Worm (Caenorhabditis elegans): ENCODE data around the gene F17C8.7.
A peak's percentile ranks its signal among the peaks of the same experiment; 100 is the strongest.

F17C8.7 gene

ce11 chrIII:4703932-4704454, 31.6 kb upstream of the F17C8.7 start, which contains the start of the genes clp-2 and mrpl-16:
clp-2 (minus strand) TSS chrIII:4704025.
mrpl-16 (plus strand) TSS chrIII:4704404.
- no peak for TF ChIP-seq madf-8 (GFP tag; conservative IDR thresholded peaks at IDR 0.05)
- TF ChIP-seq let-526 (GFP tag; IDR thresholded peaks at IDR 0.05), result no peak
- TF ChIP-seq dox-1 (GFP tag; IDR thresholded peaks at IDR 0.05), result no peak
- TF ChIP-seq ets-4 (GFP tag; optimal IDR thresholded peaks at IDR 0.05), result no peak
- no peak for TF ChIP-seq tbp1 (GFP tag; optimal IDR thresholded peaks at IDR 0.05)
- TF ChIP-seq ceh-100 (GFP tag; IDR thresholded peaks at IDR 0.05), result no peak
- no peak for TF ChIP-seq Y53F4B.3 (GFP tag; IDR thresholded peaks at IDR 0.05)
- TF ChIP-seq bed-2 (GFP tag; IDR thresholded peaks at IDR 0.05), result no peak
- peak; percentile 96 for TF ChIP-seq hmg-1.2 (GFP tag; IDR thresholded peaks at IDR 0.05)
- no peak for TF ChIP-seq pha-4 (tag; optimal IDR thresholded peaks at IDR 0.05)
- no peak for TF ChIP-seq tlf-1 (GFP tag; optimal IDR thresholded peaks at IDR 0.05)
- TF ChIP-seq lsl-1 (GFP tag; optimal IDR thresholded peaks at IDR 0.05), result peak; percentile 24
- no peak for TF ChIP-seq F52B5.7 (tag; optimal IDR thresholded peaks at IDR 0.05)
- TF ChIP-seq dpff-1 (tag; optimal IDR thresholded peaks at IDR 0.05), result no peak
- no peak for TF ChIP-seq ceh-91 (GFP tag; IDR thresholded peaks at IDR 0.05)
- TF ChIP-seq lag-1 (GFP tag; IDR thresholded peaks at IDR 0.05), result no peak
- TF ChIP-seq atf-7 (tag; optimal IDR thresholded peaks at IDR 0.05), result no peak
- peak; percentile 51; the same call in 1 of the 2 replicates for TF ChIP-seq mcd-1 (GFP tag; IDR thresholded peaks at IDR 0.05)
- no peak for TF ChIP-seq ceh-40 (GFP tag; IDR thresholded peaks at IDR 0.05)
- peak; percentile 14; the same call in 1 of the 2 replicates for TF ChIP-seq F33H1.4 (GFP tag; IDR thresholded peaks at IDR 0.05)
- no peak for TF ChIP-seq ama-1 (optimal IDR thresholded peaks at IDR 0.05)
- no peak for TF ChIP-seq ama-1 (GFP tag; optimal IDR thresholded peaks at IDR 0.05)
- TF ChIP-seq hlh-12 (tag; optimal IDR thresholded peaks at IDR 0.05), result no peak
- no peak for TF ChIP-seq B0035.1 (tag; optimal IDR thresholded peaks at IDR 0.05)
- TF ChIP-seq sptf-2 (GFP tag; optimal IDR thresholded peaks at IDR 0.05), result no peak
- no peak for TF ChIP-seq let-607 (tag; optimal IDR thresholded peaks at IDR 0.05)

ce11 chrIII:4705207-4705606, 30.3 kb upstream of the F17C8.7 start, which contains the start of gene pgap-2:
pgap-2 (plus strand) TSS chrIII:4705507.
- TF ChIP-seq ceh-91 (GFP tag; IDR thresholded peaks at IDR 0.05) (no peak), unc-130 (GFP tag; optimal IDR thresholded peaks at IDR 0.05) (no peak), ccch-3 (GFP tag; optimal IDR thresholded peaks at IDR 0.05) (no peak), zfh-2 (GFP tag; conservative IDR thresholded peaks at IDR 0.05) (no peak), lin-40 (tag; optimal IDR thresholded peaks at IDR 0.05) (no peak), D2030.7 (GFP tag; IDR thresholded peaks at IDR 0.05) (no peak), let-526 (GFP tag; IDR thresholded peaks at IDR 0.05) (no peak), mes-4 (tag; optimal IDR thresholded peaks at IDR 0.05) (no peak), lir-1 (GFP tag; conservative IDR thresholded peaks at IDR 0.05) (no peak), nhr-179 (tag; optimal IDR thresholded peaks at IDR 0.05) (no peak), attf-5 (GFP tag; optimal IDR thresholded peaks at IDR 0.05) (no peak), xnd-1 (tag; optimal IDR thresholded peaks at IDR 0.05) (no peak), lag-1 (GFP tag; IDR thresholded peaks at IDR 0.05) (no peak), nfya-1 (tag; optimal IDR thresholded peaks at IDR 0.05; ENCODE audit: borderline replicate concordance, insufficient read depth) (no peak), F10E7.11 (tag; optimal IDR thresholded peaks at IDR 0.05) (no peak), hmg-1.2 (GFP tag; IDR thresholded peaks at IDR 0.05) (no peak)

ce11 chrIII:4706678-4707077, 28.9 kb upstream of the F17C8.7 start, which contains the start of gene T04A8.13:
T04A8.13 (plus strand) TSS chrIII:4706978.
- TF ChIP-seq egl-44 (GFP tag; IDR thresholded peaks at IDR 0.05) (no peak), aptf-3 (GFP tag; IDR thresholded peaks at IDR 0.05) (no peak), rcor-1 (GFP tag; IDR thresholded peaks at IDR 0.05) (no peak), snpc-1.3 (tag; optimal IDR thresholded peaks at IDR 0.05; ENCODE audit: insufficient read depth) (no peak), hmg-1.2 (GFP tag; IDR thresholded peaks at IDR 0.05) (no peak), attf-6 (GFP tag; IDR thresholded peaks at IDR 0.05) (no peak), zim-3 (tag; optimal IDR thresholded peaks at IDR 0.05) (no peak), K11D2.4 (GFP tag; IDR thresholded peaks at IDR 0.05) (no peak), xnd-1 (tag; optimal IDR thresholded peaks at IDR 0.05) (no peak), D2030.7 (GFP tag; IDR thresholded peaks at IDR 0.05) (no peak), ZK185.1 (tag; optimal IDR thresholded peaks at IDR 0.05; ENCODE audit: poor library complexity, severe bottlenecking) (no peak), F57A8.1 (GFP tag; optimal IDR thresholded peaks at IDR 0.05) (no peak), chd-7 (tag; optimal IDR thresholded peaks at IDR 0.05) (no peak)
